Worm (Caenorhabditis elegans): ENCODE results near the gene Y62E10A.13.

Gene Y62E10A.13

ce11 chrIV:13360144-13360543, 38.7 kb downstream of the Y62E10A.13 start, which contains the start of gene Y62E10A.3:
Gene Y62E10A.3 (minus strand): TSS chrIV:13360244.
- TF ChIP-seq elt-2 (tag; optimal IDR thresholded peaks at IDR 0.05) (no peak), nhr-11 (tag; optimal IDR thresholded peaks at IDR 0.05) (no peak), unc-86 (tag; optimal IDR thresholded peaks at IDR 0.05) (no peak), ceh-24 (tag; optimal IDR thresholded peaks at IDR 0.05) (no peak), ref-2 (tag; optimal IDR thresholded peaks at IDR 0.05) (no peak), ceh-6 (GFP tag; optimal IDR thresholded peaks at IDR 0.05) (no peak), rnt-1 (tag; optimal IDR thresholded peaks at IDR 0.05) (no peak), T23F11.4 (GFP tag; optimal IDR thresholded peaks at IDR 0.05) (no peak), tbx-2 (tag; optimal IDR thresholded peaks at IDR 0.05) (no peak), ets-4 (tag; optimal IDR thresholded peaks at IDR 0.05) (no peak), pax-1 (tag; optimal IDR thresholded peaks at IDR 0.05) (no peak), ceh-14 (tag; optimal IDR thresholded peaks at IDR 0.05) (no peak), hlh-6 (tag; optimal IDR thresholded peaks at IDR 0.05) (no peak), syd-9 (tag; optimal IDR thresholded peaks at IDR 0.05) (no peak), che-1 (tag; optimal IDR thresholded peaks at IDR 0.05) (no peak), lin-11 (tag; optimal IDR thresholded peaks at IDR 0.05) (no peak), ceh-30 (tag; optimal IDR thresholded peaks at IDR 0.05) (no peak), odd-2 (tag; optimal IDR thresholded peaks at IDR 0.05) (no peak)

- TF ChIP-seq pag-3 (tag; optimal IDR thresholded peaks at IDR 0.05; ENCODE audit: borderline replicate concordance) (no peak), syd-9 (tag; optimal IDR thresholded peaks at IDR 0.05) (no peak), tbx-2 (tag; optimal IDR thresholded peaks at IDR 0.05) (no peak), T23F11.4 (GFP tag; optimal IDR thresholded peaks at IDR 0.05) (no peak), lin-11 (tag; optimal IDR thresholded peaks at IDR 0.05) (no peak), ets-4 (tag; optimal IDR thresholded peaks at IDR 0.05) (no peak), gmeb-2 (tag; optimal IDR thresholded peaks at IDR 0.05) (no peak), pha-2 (tag; optimal IDR thresholded peaks at IDR 0.05) (no peak), ceh-30 (tag; optimal IDR thresholded peaks at IDR 0.05) (no peak), C08G9.2 (tag; optimal IDR thresholded peaks at IDR 0.05) (no peak), fkh-10 (GFP tag; optimal IDR thresholded peaks at IDR 0.05) (no peak), fkh-6 (tag; optimal IDR thresholded peaks at IDR 0.05) (no peak), ceh-18 (tag; optimal IDR thresholded peaks at IDR 0.05) (no peak), ceh-2 (tag; optimal IDR thresholded peaks at IDR 0.05) (no peak)
Observed at ce11 chrIV:13358488-13358887, 40.4 kb downstream of the Y62E10A.13 start, which contains the start of gene W02A2.8. Gene W02A2.8 (minus strand): TSS chrIV:13358588.

- TF ChIP-seq lim-6 (tag; optimal IDR thresholded peaks at IDR 0.05) (no peak), pqm-1 (tag; optimal IDR thresholded peaks at IDR 0.05) (no peak), ceh-22 (tag; optimal IDR thresholded peaks at IDR 0.05) (no peak), pag-3 (tag; optimal IDR thresholded peaks at IDR 0.05; ENCODE audit: borderline replicate concordance) (no peak)
Observed at ce11 chrIV:13356005-13356404, 42.8 kb downstream of the Y62E10A.13 start.

DNA sequence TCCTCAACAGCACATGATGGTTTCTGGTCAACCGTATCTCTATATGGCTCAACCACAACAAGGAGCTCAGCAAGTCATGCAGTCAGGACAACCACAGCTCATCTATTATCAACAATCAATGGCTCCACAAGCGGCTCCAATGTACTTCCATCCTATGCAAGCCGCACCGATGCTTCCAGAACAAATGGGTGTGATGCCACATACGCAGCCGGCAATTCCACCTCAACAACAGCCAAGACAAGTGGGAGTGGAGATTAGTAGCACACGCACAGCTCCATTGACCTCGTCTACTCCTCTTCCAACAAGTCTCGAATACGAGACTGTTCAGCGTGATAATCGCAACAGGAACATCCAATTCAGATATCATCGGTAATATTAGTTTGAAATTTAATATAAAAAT, 44.8 kb downstream of the Y62E10A.13 start:
- no peak for TF ChIP-seq unc-86 (tag; optimal IDR thresholded peaks at IDR 0.05)
- TF ChIP-seq nfya-1 (tag; optimal IDR thresholded peaks at IDR 0.05), result no peak
- TF ChIP-seq dmd-4 (tag; optimal IDR thresholded peaks at IDR 0.05; ENCODE audit: borderline replicate concordance), result no peak
- TF ChIP-seq sdc-2 (tag; optimal IDR thresholded peaks at IDR 0.05), result no peak
- no peak for TF ChIP-seq ceh-2 (tag; optimal IDR thresholded peaks at IDR 0.05)
- TF ChIP-seq dve-1 (tag; optimal IDR thresholded peaks at IDR 0.05), result no peak
- TF ChIP-seq ceh-9 (tag; optimal IDR thresholded peaks at IDR 0.05), result no peak
- no peak for TF ChIP-seq eyg-1 (tag; optimal IDR thresholded peaks at IDR 0.05)
- TF ChIP-seq hlh-6 (tag; optimal IDR thresholded peaks at IDR 0.05), result no peak
- TF ChIP-seq nhr-11 (tag; optimal IDR thresholded peaks at IDR 0.05), result no peak
- TF ChIP-seq unc-42 (tag; optimal IDR thresholded peaks at IDR 0.05), result no peak
- TF ChIP-seq F13H6.1 (tag; optimal IDR thresholded peaks at IDR 0.05), result no peak
- no peak for TF ChIP-seq fkh-6 (tag; optimal IDR thresholded peaks at IDR 0.05)
- no peak for TF ChIP-seq lin-11 (tag; optimal IDR thresholded peaks at IDR 0.05)
- TF ChIP-seq ceh-45 (GFP tag; IDR thresholded peaks at IDR 0.05), result no peak
- no peak for TF ChIP-seq pros-1 (tag; optimal IDR thresholded peaks at IDR 0.05)
- TF ChIP-seq rnt-1 (tag; optimal IDR thresholded peaks at IDR 0.05), result no peak
- TF ChIP-seq K02D7.2 (tag; optimal IDR thresholded peaks at IDR 0.05), result no peak
- no peak for TF ChIP-seq odd-2 (tag; optimal IDR thresholded peaks at IDR 0.05)
